Worm (Caenorhabditis elegans) whole organism, L4 larva: ENCODE results near the gene C29F9.6.
A peak's percentile ranks its signal among the peaks of the same experiment; 100 is the strongest.

Source experiments
- aha-1 ChIP-seq: fragments of 150-350 bp; peaks from one replicate; lab custom pipeline; 2014; ENCODE audit warnings: missing biosample characterization, missing genetic modification characterization
- ama-1 ChIP-seq: fragments of 150-350 bp; optimal IDR thresholded peaks from 2 replicates; lab custom pipeline; 2014; ENCODE audit warnings: inconsistent platforms, mixed read lengths
- ceh-28 ChIP-seq: fragments of 150-350 bp; optimal IDR thresholded peaks from 2 replicates; lab custom pipeline; 2014; ENCODE audit warnings: missing biosample characterization, missing genetic modification reagents, missing genetic modification characterization
- fos-1 ChIP-seq: fragments of 150-350 bp; optimal IDR thresholded peaks from 2 replicates; lab custom pipeline; 2014; ENCODE audit warnings: missing biosample characterization, missing genetic modification characterization
- nhr-11 ChIP-seq: fragments of 150-350 bp; optimal IDR thresholded peaks from 2 replicates; lab custom pipeline; 2014; ENCODE audit warnings: missing biosample characterization, missing genetic modification characterization

DNA sequence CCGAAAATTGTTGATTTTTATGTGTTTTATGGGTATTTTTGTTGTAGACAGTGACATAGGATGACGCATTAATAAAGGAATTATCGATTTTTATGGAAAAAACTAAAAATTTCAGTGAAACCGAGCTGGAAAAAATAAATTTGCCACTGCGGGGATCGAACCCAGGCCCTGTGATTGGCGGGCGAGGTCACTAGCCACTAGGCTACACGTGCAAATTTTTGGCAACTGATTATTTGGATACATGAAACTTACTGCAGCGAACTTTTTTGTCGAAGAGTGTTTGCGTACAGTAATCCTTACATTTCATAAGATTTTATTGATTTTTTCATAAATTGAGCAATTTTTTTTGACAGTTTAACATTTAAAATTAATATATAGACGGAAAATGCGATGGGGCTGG lies 25.5 kb upstream of the C29F9.6 start:
- TF ChIP-seq ceh-28 (tag; lab: Kevin White, UChicago): peak; percentile 24
- TF ChIP-seq aha-1 (tag; lab: Kevin White, UChicago): no peak
- TF ChIP-seq nhr-11: no peak
- no peak for TF ChIP-seq fos-1
- peak; percentile 89 for TF ChIP-seq ama-1
